Worm (Caenorhabditis elegans) whole organism, early embryonic: ENCODE data around the gene ost-1.

Source experiments
- F13C5.2 ChIP-seq: sonication (generic microtip); optimal IDR thresholded peaks from 2 replicates; lab custom pipeline; 2017; ENCODE audit warnings: mild to moderate bottlenecking, missing genetic modification characterization, inconsistent platforms, missing compliant biosample characterization
- aly-1 ChIP-seq: sonication (generic microtip); optimal IDR thresholded peaks from 2 replicates; lab custom pipeline; 2016; ENCODE audit warnings: missing genetic modification characterization, missing compliant biosample characterization
- ama-1 ChIP-seq: fragments of 150-350 bp; optimal IDR thresholded peaks from 2 replicates; lab custom pipeline; 2014
- ceh-13 ChIP-seq: fragments of 200-800 bp; sonication (Bioruptor generic); optimal IDR thresholded peaks from 2 replicates; lab custom pipeline; 2018; ENCODE audit warnings: mild to moderate bottlenecking, missing genetic modification characterization, missing compliant biosample characterization
- ceh-36 ChIP-seq: sonication (generic microtip); optimal IDR thresholded peaks from 2 replicates; lab custom pipeline; 2016; ENCODE audit warnings: missing genetic modification characterization, inconsistent platforms, missing compliant biosample characterization
- ets-7 ChIP-seq: sonication (generic microtip); optimal IDR thresholded peaks from 2 replicates; lab custom pipeline; 2016; ENCODE audit warnings: missing genotype, missing genetic modification characterization, missing compliant biosample characterization
- flt-1 ChIP-seq: fragments of 200-800 bp; sonication (Bioruptor generic); IDR thresholded peaks from 2 replicates; pipeline ENCODE4 v1.3.6; 2022; ENCODE audit warnings: missing genetic modification characterization, missing compliant biosample characterization
- hmbx-1 ChIP-seq: sonication (generic microtip); optimal IDR thresholded peaks from 2 replicates; lab custom pipeline; 2016; ENCODE audit warnings: mild to moderate bottlenecking, missing genetic modification characterization, missing compliant biosample characterization
- hnd-1 ChIP-seq: sonication (generic microtip); optimal IDR thresholded peaks from 2 replicates; lab custom pipeline; 2016; ENCODE audit warnings: missing genetic modification characterization, missing compliant biosample characterization
- pes-1 ChIP-seq: fragments of 200-800 bp; sonication (Bioruptor generic); IDR thresholded peaks from 2 replicates; pipeline ENCODE4 v1.3.6; 2022; ENCODE audit warnings: missing genetic modification reagents, missing genetic modification characterization, missing compliant biosample characterization
- sea-1 ChIP-seq: fragments of 200-800 bp; sonication (Bioruptor generic); conservative IDR thresholded peaks from 2 replicates; pipeline ENCODE4 v1.3.6; 2022; ENCODE audit warnings: missing genetic modification characterization, missing compliant biosample characterization
- tbx-11 ChIP-seq: fragments of 200-800 bp; sonication (Bioruptor generic); IDR thresholded peaks from 2 replicates; pipeline ENCODE4 v1.3.6; 2022; ENCODE audit warnings: missing genetic modification characterization, missing compliant biosample characterization
- tbx-37 ChIP-seq: fragments of 200-800 bp; sonication (Bioruptor generic); conservative IDR thresholded peaks from 2 replicates; pipeline ENCODE4 v1.3.6; 2022; ENCODE audit warnings: missing genetic modification reagents, missing genetic modification characterization, missing compliant biosample characterization
- tra-4 ChIP-seq: sonication (generic microtip); optimal IDR thresholded peaks from 2 replicates; lab custom pipeline; 2017; ENCODE audit warnings: missing genetic modification characterization, missing compliant biosample characterization

DNA sequence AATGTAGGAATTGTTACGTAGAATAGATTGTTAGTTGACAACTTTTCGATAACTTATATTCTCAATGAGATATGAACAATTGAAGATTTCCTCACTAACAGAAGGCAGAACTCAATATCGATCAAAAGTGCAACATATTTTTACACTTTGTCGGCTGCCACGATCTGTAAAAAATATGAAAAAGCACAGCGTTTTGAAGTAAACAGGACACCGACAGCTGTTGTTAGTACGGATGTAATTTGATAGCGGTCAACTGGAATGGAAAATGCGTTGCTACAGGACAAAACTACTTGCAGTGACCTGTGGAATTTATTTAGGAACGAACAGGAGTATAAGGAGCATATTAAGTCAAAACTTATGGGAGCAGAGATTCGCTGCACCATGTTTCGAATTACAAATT lies 1.2 kb upstream of the ost-1 start:
- TF ChIP-seq ama-1 (lab: Kevin White, UChicago) (no peak), flt-1 (no peak), ceh-36 (no peak), tbx-11 (no peak), ets-7 (tag; lab: Kevin White, UChicago) (no peak), F13C5.2 (tag; lab: Kevin White, UChicago) (no peak), hmbx-1 (tag; lab: Kevin White, UChicago) (no peak), hnd-1 (tag; lab: Kevin White, UChicago) (no peak), sea-1 (GFP tag; lab: Robert Waterston, UW) (no peak), aly-1 (no peak), ceh-13 (no peak), tra-4 (tag; lab: Kevin White, UChicago) (no peak), tbx-37 (no peak), pes-1 (no peak)
